Fruit fly (Drosophila melanogaster): ENCODE results near the gene Acbp2.

Gene Acbp2

DNA sequence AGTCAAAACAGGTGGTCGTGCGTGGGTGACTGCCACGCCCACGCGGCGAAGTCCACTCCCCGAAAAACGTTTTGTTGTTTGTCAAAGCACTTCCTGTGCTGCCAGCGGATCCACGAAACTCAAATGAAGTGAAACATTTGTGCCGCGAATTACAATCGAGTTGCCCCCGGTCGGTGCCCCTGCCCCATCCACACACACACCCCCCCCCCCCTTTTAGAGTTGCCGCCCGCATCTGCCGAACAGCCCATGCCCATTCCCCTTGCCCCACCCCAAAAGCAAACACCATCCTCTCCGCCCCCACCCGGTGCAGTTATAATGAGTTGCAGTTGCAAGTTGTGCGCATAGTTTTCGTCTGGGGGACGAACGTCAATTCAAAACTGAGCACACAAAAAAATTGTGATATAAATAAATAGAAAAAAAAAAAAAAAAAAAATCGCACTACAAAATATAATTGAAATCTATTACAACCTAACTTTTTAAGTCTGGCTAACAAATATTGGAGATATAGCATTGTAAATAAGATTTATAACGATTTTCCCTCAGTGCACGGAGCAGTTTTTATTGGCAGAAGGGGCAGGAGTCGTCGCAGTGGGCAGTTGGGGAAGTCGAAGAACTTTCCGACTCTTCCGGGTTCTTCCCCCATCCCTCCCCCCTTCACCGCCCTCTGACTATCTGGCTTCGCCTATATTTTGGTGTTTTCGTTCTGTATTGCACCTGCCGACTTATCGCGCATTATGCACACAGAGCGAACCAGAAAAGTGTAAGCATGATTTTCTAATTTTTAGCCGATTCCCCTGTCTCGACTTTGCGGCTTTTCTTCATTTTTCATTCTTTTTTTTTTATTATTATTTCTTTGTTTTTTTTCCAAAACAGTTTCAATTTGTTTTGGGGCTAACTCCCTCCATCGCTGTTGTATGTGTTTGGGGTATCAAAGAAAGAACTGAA is 20.1 kb downstream of the Acbp2 start (continued):
- TF ChIP-seq Atf-2 (GFP tag; optimal IDR thresholded peaks at IDR 0.05) (no peak), Six4 (GFP tag; optimal IDR thresholded peaks at IDR 0.05) (peak; percentile 16), CG9437 (GFP tag; optimal IDR thresholded peaks at IDR 0.05) (no peak), crc (GFP tag; optimal IDR thresholded peaks at IDR 0.05) (peak; percentile 22), CG4404 (GFP tag; IDR thresholded peaks at IDR 0.05) (peak; percentile 24; the same call in 1 of the 2 replicates), run (tag; optimal IDR thresholded peaks at IDR 0.05) (no peak), CG1832 (GFP tag; optimal IDR thresholded peaks at IDR 0.05) (no peak), HmgD (GFP tag; optimal IDR thresholded peaks at IDR 0.05) (no peak), gro (GFP tag; optimal IDR thresholded peaks at IDR 0.05) (no peak), CG11398 (GFP tag; optimal IDR thresholded peaks at IDR 0.05) (no peak), dmrt11E (tag; optimal IDR thresholded peaks at IDR 0.05) (peak; percentile 79), eve (GFP tag; optimal IDR thresholded peaks at IDR 0.05) (no peak), mld (GFP tag; IDR thresholded peaks at IDR 0.05; ENCODE audit: partially characterized antibody) (no peak), dati (GFP tag; IDR thresholded peaks at IDR 0.05) (no peak), trh (GFP tag; optimal IDR thresholded peaks at IDR 0.05) (peak; percentile 24), Antp (GFP tag; optimal IDR thresholded peaks at IDR 0.05) (no peak), CG2889 (GFP tag; IDR thresholded peaks at IDR 0.05) (no peak), CG18011 (GFP tag; optimal IDR thresholded peaks at IDR 0.05) (no peak), zen (tag; optimal IDR thresholded peaks at IDR 0.05) (no peak), Sox102F (GFP tag; optimal IDR thresholded peaks at IDR 0.05) (peak; percentile 73), ap (GFP tag; IDR thresholded peaks at IDR 0.05) (peak; percentile 32; the same call in 1 of the 2 replicates), CG2129 (GFP tag; IDR thresholded peaks at IDR 0.05; ENCODE audit: partially characterized antibody) (no peak), vfl (GFP tag; optimal IDR thresholded peaks at IDR 0.05) (no peak), nau (GFP tag; optimal IDR thresholded peaks at IDR 0.05) (no peak), Stat92E (GFP tag; optimal IDR thresholded peaks at IDR 0.05) (no peak), Hmx (GFP tag; optimal IDR thresholded peaks at IDR 0.05) (no peak), ttk (GFP tag; IDR thresholded peaks at IDR 0.05) (0 out of 2 replicates have a peak, but pooled peaks have one; percentile 40), hth (optimal IDR thresholded peaks at IDR 0.05) (no peak), cato (GFP tag; optimal IDR thresholded peaks at IDR 0.05; ENCODE audit: borderline replicate concordance) (no peak), D (optimal IDR thresholded peaks at IDR 0.05) (no peak), D (GFP tag; optimal IDR thresholded peaks at IDR 0.05) (peak; percentile 67), CG17186 (GFP tag; optimal IDR thresholded peaks at IDR 0.05) (no peak), CG5953 (GFP tag; IDR thresholded peaks at IDR 0.05) (peak; percentile 59; the same call in 1 of the 2 replicates), org-1 (GFP tag; optimal IDR thresholded peaks at IDR 0.05) (no peak), Hr51 (GFP tag; optimal IDR thresholded peaks at IDR 0.05) (no peak), CG11085 (GFP tag; IDR thresholded peaks at IDR 0.05) (no peak), CG9727 (GFP tag; optimal IDR thresholded peaks at IDR 0.05) (peak; percentile 51), CG14441 (GFP tag; IDR thresholded peaks at IDR 0.05) (no peak), bigmax (GFP tag; optimal IDR thresholded peaks at IDR 0.05) (no peak), CG8290 (GFP tag; optimal IDR thresholded peaks at IDR 0.05) (peak; percentile 15), CG8290 (tag; optimal IDR thresholded peaks at IDR 0.05) (no peak), CG12236 (GFP tag; optimal IDR thresholded peaks at IDR 0.05) (no peak), Kr (GFP tag; optimal IDR thresholded peaks at IDR 0.05) (no peak), nerfin-1 (tag; optimal IDR thresholded peaks at IDR 0.05) (peak; percentile 39), CG31365 (tag; optimal IDR thresholded peaks at IDR 0.05) (no peak), sr (GFP tag; IDR thresholded peaks at IDR 0.05) (no peak), CG14667 (GFP tag; IDR thresholded peaks at IDR 0.05) (peak; percentile 64), Dll (GFP tag; IDR thresholded peaks at IDR 0.05; ENCODE audit: partially characterized antibody) (no peak), ash1 (GFP tag; optimal IDR thresholded peaks at IDR 0.05) (no peak)
